Worm (Caenorhabditis elegans): ENCODE measurements around the gene hdl-2.

ce11 chrIV:8869624-8870023 is 4.3 kb upstream of the hdl-2 start, which contains the start of gene npp-23:
- TF ChIP-seq ceh-58 (GFP tag; IDR thresholded peaks at IDR 0.05) (no peak), snpc-1.3 (tag; optimal IDR thresholded peaks at IDR 0.05; ENCODE audit: insufficient read depth) (no peak), ztf-22 (GFP tag; optimal IDR thresholded peaks at IDR 0.05) (no peak), lin-26 (GFP tag; IDR thresholded peaks at IDR 0.05) (no peak), T07F8.4 (tag; optimal IDR thresholded peaks at IDR 0.05) (no peak), snpc-4 (GFP tag; optimal IDR thresholded peaks at IDR 0.05) (no peak), snpc-4 (tag; optimal IDR thresholded peaks at IDR 0.05) (no peak), dpl-1 (GFP tag; optimal IDR thresholded peaks at IDR 0.05) (peak; percentile 71), pha-4 (tag; optimal IDR thresholded peaks at IDR 0.05) (no peak), somi-1 (GFP tag; optimal IDR thresholded peaks at IDR 0.05) (no peak), C06A6.2 (GFP tag; conservative IDR thresholded peaks at IDR 0.05) (no peak), cebp-1 (GFP tag; IDR thresholded peaks at IDR 0.05) (no peak), cebp-1 (tag; optimal IDR thresholded peaks at IDR 0.05) (no peak), ama-1 (optimal IDR thresholded peaks at IDR 0.05) (no peak), ama-1 (GFP tag; optimal IDR thresholded peaks at IDR 0.05) (no peak), ztf-6 (GFP tag; IDR thresholded peaks at IDR 0.05) (no peak), nhr-120 (GFP tag; IDR thresholded peaks at IDR 0.05) (no peak)

Measured in whole organism, young adult.